Fruit fly (Drosophila melanogaster): ENCODE data around the gene CG18787.
A peak's percentile ranks its signal among the peaks of the same experiment; 100 is the strongest.

CG18787 gene

dm6 chr2L:12005436-12006396 lies 6.6 kb upstream of the CG18787 start:
- TF ChIP-seq tj (GFP tag; optimal IDR thresholded peaks at IDR 0.05) (peak; percentile 11), Hr96 (GFP tag; optimal IDR thresholded peaks at IDR 0.05) (no peak), CG7045 (GFP tag; optimal IDR thresholded peaks at IDR 0.05) (no peak), CG11617 (GFP tag; optimal IDR thresholded peaks at IDR 0.05) (no peak), Crg-1 (GFP tag; optimal IDR thresholded peaks at IDR 0.05) (peak; percentile 35), bab1 (GFP tag; optimal IDR thresholded peaks at IDR 0.05) (no peak), cic (GFP tag; optimal IDR thresholded peaks at IDR 0.05) (peak; percentile 6), CG33017 (tag; optimal IDR thresholded peaks at IDR 0.05) (no peak), ovo (GFP tag; optimal IDR thresholded peaks at IDR 0.05) (peak; percentile 60), CG12768 (GFP tag; optimal IDR thresholded peaks at IDR 0.05) (peak; percentile 67), pad (GFP tag; optimal IDR thresholded peaks at IDR 0.05) (peak; percentile 93), CG1620 (GFP tag; optimal IDR thresholded peaks at IDR 0.05) (no peak), CG7101 (tag; optimal IDR thresholded peaks at IDR 0.05) (no peak)

dm6 chr2L:12004211-12004979 lies 5.3 kb upstream of the CG18787 start:
- TF ChIP-seq cnc (optimal IDR thresholded peaks at IDR 0.05), result peak in 1 of 2 experiments; percentile 15
- no peak for TF ChIP-seq Clk (GFP tag; optimal IDR thresholded peaks at IDR 0.05)
- peak; percentile 94 for TF ChIP-seq kay (GFP tag; ENCODE audit: borderline replicate concordance)
- TF ChIP-seq CG33017 (tag; optimal IDR thresholded peaks at IDR 0.05), result peak; percentile 58
- TF ChIP-seq CG7101 (tag; optimal IDR thresholded peaks at IDR 0.05), result peak; percentile 15
- TF ChIP-seq CG5204 (GFP tag; optimal IDR thresholded peaks at IDR 0.05), result peak; percentile 48
- peak; percentile 19 for TF ChIP-seq CG14711 (tag; optimal IDR thresholded peaks at IDR 0.05)
- TF ChIP-seq CG12768 (GFP tag; optimal IDR thresholded peaks at IDR 0.05), result no peak
- TF ChIP-seq bab1 (GFP tag; optimal IDR thresholded peaks at IDR 0.05), result no peak
- TF ChIP-seq pad (GFP tag; optimal IDR thresholded peaks at IDR 0.05), result no peak
- TF ChIP-seq CG1620 (GFP tag; optimal IDR thresholded peaks at IDR 0.05), result no peak
- peak; percentile 37 for TF ChIP-seq toe (GFP tag; optimal IDR thresholded peaks at IDR 0.05)

- TF ChIP-seq bab1 (GFP tag; optimal IDR thresholded peaks at IDR 0.05) (peak; percentile 23), Hr96 (GFP tag; optimal IDR thresholded peaks at IDR 0.05) (peak; percentile 17), tj (GFP tag; optimal IDR thresholded peaks at IDR 0.05) (peak; percentile 16), Clk (GFP tag; optimal IDR thresholded peaks at IDR 0.05) (no peak), pad (GFP tag; optimal IDR thresholded peaks at IDR 0.05) (peak; percentile 99)
Observed at dm6 chr2L:12003792-12004210, 4.7 kb upstream of the CG18787 start.

dm6 chr2L:12002922-12003791 lies 4.0 kb upstream of the CG18787 start:
- TF ChIP-seq Mnt (GFP tag; optimal IDR thresholded peaks at IDR 0.05), result peak; percentile 72
- peak; percentile 17 for TF ChIP-seq toe (GFP tag; optimal IDR thresholded peaks at IDR 0.05)
- peak; percentile 55 for TF ChIP-seq Hr96 (GFP tag; optimal IDR thresholded peaks at IDR 0.05)
- TF ChIP-seq kay (GFP tag; ENCODE audit: borderline replicate concordance), result no peak
- peak; percentile 22 for TF ChIP-seq CG5204 (GFP tag; optimal IDR thresholded peaks at IDR 0.05)
- TF ChIP-seq CG7101 (tag; optimal IDR thresholded peaks at IDR 0.05), result peak; percentile 16
- peak; percentile 18 for TF ChIP-seq Clk (GFP tag; optimal IDR thresholded peaks at IDR 0.05)
- TF ChIP-seq pad (GFP tag; optimal IDR thresholded peaks at IDR 0.05), result no peak
- peak; percentile 47 for TF ChIP-seq CG11617 (GFP tag; optimal IDR thresholded peaks at IDR 0.05)
- peak; percentile 97 for TF ChIP-seq cic (GFP tag; optimal IDR thresholded peaks at IDR 0.05)
- peak; percentile 29 for TF ChIP-seq CG33017 (tag; optimal IDR thresholded peaks at IDR 0.05)
- TF ChIP-seq CG7045 (GFP tag; optimal IDR thresholded peaks at IDR 0.05), result no peak
- TF ChIP-seq CG1620 (GFP tag; optimal IDR thresholded peaks at IDR 0.05), result no peak
- no peak for TF ChIP-seq CG14711 (tag; optimal IDR thresholded peaks at IDR 0.05)
- TF ChIP-seq tj (GFP tag; optimal IDR thresholded peaks at IDR 0.05), result peak; percentile 76
- peak; percentile 48 for TF ChIP-seq bab1 (GFP tag; optimal IDR thresholded peaks at IDR 0.05)
- TF ChIP-seq ovo (GFP tag; optimal IDR thresholded peaks at IDR 0.05), result peak; percentile 62
- no peak for TF ChIP-seq Crg-1 (GFP tag; optimal IDR thresholded peaks at IDR 0.05)
- TF ChIP-seq CG12768 (GFP tag; optimal IDR thresholded peaks at IDR 0.05), result peak; percentile 96
- TF ChIP-seq cnc (optimal IDR thresholded peaks at IDR 0.05), result no peak

dm6 chr2L:12002051-12002450 lies 2.9 kb upstream of the CG18787 start, which contains the start of gene Hacd1:
Hacd1 (minus strand) TSS chr2L:12002266.
- TF ChIP-seq Crg-1 (GFP tag; optimal IDR thresholded peaks at IDR 0.05) (no peak), cic (GFP tag; optimal IDR thresholded peaks at IDR 0.05) (peak; percentile 69), CG11617 (GFP tag; optimal IDR thresholded peaks at IDR 0.05) (no peak), CG33017 (tag; optimal IDR thresholded peaks at IDR 0.05) (peak; percentile 17), Mnt (GFP tag; optimal IDR thresholded peaks at IDR 0.05) (peak; percentile 5), CG7045 (GFP tag; optimal IDR thresholded peaks at IDR 0.05) (peak; percentile 41), CG12768 (GFP tag; optimal IDR thresholded peaks at IDR 0.05) (peak; percentile 70), bab1 (GFP tag; optimal IDR thresholded peaks at IDR 0.05) (peak; percentile 38)
